Worm (Caenorhabditis elegans) whole organism, mixed stage, embryonic: ENCODE data around the gene F08D12.3.
A peak's percentile ranks its signal among the peaks of the same experiment; 100 is the strongest.

Experiments
- M03D4.4 ChIP-seq: sonication (generic microtip); optimal IDR thresholded peaks from 2 replicates; lab custom pipeline; 2017; ENCODE audit warnings: mild to moderate bottlenecking, missing genetic modification characterization, missing compliant biosample characterization
- bed-3 ChIP-seq: fragments of 200-800 bp; sonication (Bioruptor generic); optimal IDR thresholded peaks from 3 replicates; lab custom pipeline; 2018; ENCODE audit warnings: mild to moderate bottlenecking, missing genetic modification characterization, moderate library complexity, missing compliant biosample characterization
- ceh-39 ChIP-seq: fragments of 150-350 bp; optimal IDR thresholded peaks from 2 replicates; lab custom pipeline; 2014; ENCODE audit warnings: missing biosample characterization, missing genetic modification characterization
- ceh-43 ChIP-seq: fragments of 200-800 bp; sonication (Bioruptor generic); optimal IDR thresholded peaks from 2 replicates; lab custom pipeline; 2018; ENCODE audit warnings: mild to moderate bottlenecking, missing genetic modification characterization, moderate library complexity, missing compliant biosample characterization
- ceh-83 ChIP-seq: fragments of 200-800 bp; sonication (Bioruptor generic); optimal IDR thresholded peaks from 2 replicates; lab custom pipeline; 2018; ENCODE audit warnings: mild to moderate bottlenecking, missing genetic modification characterization, missing compliant biosample characterization
- ces-1 ChIP-seq: fragments of 150-350 bp; optimal IDR thresholded peaks from 2 replicates; lab custom pipeline; 2014; ENCODE audit warnings: missing biosample characterization, missing genetic modification reagents, missing genetic modification characterization
- drap-1 ChIP-seq: fragments of 200-800 bp; sonication (Bioruptor generic); optimal IDR thresholded peaks from 3 replicates; lab custom pipeline; 2018; ENCODE audit warnings: mild to moderate bottlenecking, missing genetic modification characterization, missing compliant biosample characterization
- elt-1 ChIP-seq: sonication (generic microtip); optimal IDR thresholded peaks from 2 replicates; lab custom pipeline; 2017; ENCODE audit warnings: missing genetic modification characterization, mild to moderate bottlenecking, missing compliant biosample characterization, antibody characterized with exemption, moderate library complexity, borderline replicate concordance; ENCODE audit not compliant: insufficient read depth
- elt-3 ChIP-seq: fragments of 150-350 bp; optimal IDR thresholded peaks from 2 replicates; lab custom pipeline; 2014; ENCODE audit warnings: missing biosample characterization, missing genetic modification characterization
- flh-1 ChIP-seq: fragments of 200-800 bp; sonication (Bioruptor generic); optimal IDR thresholded peaks from 2 replicates; lab custom pipeline; 2018; ENCODE audit warnings: mild to moderate bottlenecking, missing genetic modification characterization, moderate library complexity, missing compliant biosample characterization
- ham-2 ChIP-seq: fragments of 200-800 bp; sonication (Bioruptor generic); optimal IDR thresholded peaks from 2 replicates; lab custom pipeline; 2018; ENCODE audit warnings: mild to moderate bottlenecking, missing genetic modification characterization, missing compliant biosample characterization
- hlh-1 ChIP-seq: fragments of 150-350 bp; optimal IDR thresholded peaks from 2 replicates; lab custom pipeline; 2014; ENCODE audit warnings: missing biosample characterization, missing genetic modification reagents, missing genetic modification characterization
- lin-13 ChIP-seq: fragments of 150-350 bp; optimal IDR thresholded peaks from 2 replicates; lab custom pipeline; 2014; ENCODE audit warnings: missing biosample characterization, missing genetic modification characterization
- lin-32 ChIP-seq: fragments of 200-800 bp; sonication (Bioruptor generic); optimal IDR thresholded peaks from 2 replicates; lab custom pipeline; 2018; ENCODE audit warnings: mild to moderate bottlenecking, missing genetic modification characterization, missing compliant biosample characterization
- lsy-2 ChIP-seq: fragments of 150-350 bp; optimal IDR thresholded peaks from 2 replicates; lab custom pipeline; 2014; ENCODE audit warnings: missing biosample characterization, missing genetic modification characterization
- mab-5 ChIP-seq: fragments of 150-350 bp; optimal IDR thresholded peaks from 2 replicates; lab custom pipeline; 2014; ENCODE audit warnings: missing biosample characterization, missing genetic modification characterization
- mep-1 ChIP-seq: fragments of 150-350 bp; optimal IDR thresholded peaks from 2 replicates; lab custom pipeline; 2017; ENCODE audit warnings: missing biosample characterization, missing genetic modification reagents, missing genetic modification characterization, inconsistent platforms
- nhr-12 ChIP-seq: fragments of 150-350 bp; optimal IDR thresholded peaks from 2 replicates; lab custom pipeline; 2014; ENCODE audit warnings: missing biosample characterization, missing genetic modification characterization
- nhr-2 ChIP-seq: fragments of 150-350 bp; optimal IDR thresholded peaks from 2 replicates; lab custom pipeline; 2014; ENCODE audit warnings: missing biosample characterization, missing genetic modification characterization
- nhr-237 ChIP-seq: fragments of 150-350 bp; optimal IDR thresholded peaks from 2 replicates; lab custom pipeline; 2014; ENCODE audit warnings: missing biosample characterization, missing genetic modification characterization
- nhr-28 ChIP-seq: fragments of 150-350 bp; optimal IDR thresholded peaks from 2 replicates; lab custom pipeline; 2014; ENCODE audit warnings: missing biosample characterization, missing genetic modification characterization
- nhr-76 ChIP-seq: sonication (generic microtip); optimal IDR thresholded peaks from 2 replicates; lab custom pipeline; 2017; ENCODE audit warnings: missing biosample characterization, missing genetic modification characterization
- pha-4 ChIP-seq: fragments of 150-350 bp; optimal IDR thresholded peaks from 2 replicates; lab custom pipeline; 2018; ENCODE audit warnings: missing biosample characterization, missing genetic modification reagents, missing genetic modification characterization
- sem-2 ChIP-seq: fragments of 200-800 bp; sonication (Bioruptor generic); optimal IDR thresholded peaks from 2 replicates; lab custom pipeline; 2018; ENCODE audit warnings: mild to moderate bottlenecking, missing genetic modification characterization, missing compliant biosample characterization
- snpc-4 ChIP-seq: fragments of 150-350 bp; optimal IDR thresholded peaks from 2 replicates; lab custom pipeline; 2014; ENCODE audit warnings: missing biosample characterization, missing genetic modification characterization
- sptf-1 ChIP-seq: sonication (generic microtip); optimal IDR thresholded peaks from 2 replicates; lab custom pipeline; 2017; ENCODE audit warnings: mild to moderate bottlenecking, missing genetic modification characterization, moderate library complexity, missing compliant biosample characterization
- tbx-8 ChIP-seq: fragments of 200-800 bp; sonication (Bioruptor generic); optimal IDR thresholded peaks from 2 replicates; lab custom pipeline; 2018; ENCODE audit warnings: mild to moderate bottlenecking, missing genetic modification characterization, moderate library complexity, missing compliant biosample characterization
- unc-120 ChIP-seq: sonication (generic microtip); optimal IDR thresholded peaks from 2 replicates; lab custom pipeline; 2017; ENCODE audit warnings: missing genetic modification characterization, missing compliant biosample characterization; ENCODE audit not compliant: poor library complexity, severe bottlenecking
- unc-39 ChIP-seq: fragments of 150-350 bp; optimal IDR thresholded peaks from 2 replicates; lab custom pipeline; 2014; ENCODE audit warnings: missing biosample characterization, missing genetic modification characterization
- unc-62 ChIP-seq: fragments of 150-350 bp; optimal IDR thresholded peaks from 2 replicates; lab custom pipeline; 2014; ENCODE audit warnings: missing biosample characterization, missing genetic modification reagents, missing genetic modification characterization
- zip-8 ChIP-seq: fragments of 150-350 bp; optimal IDR thresholded peaks from 2 replicates; lab custom pipeline; 2014; ENCODE audit warnings: missing biosample characterization, missing genetic modification characterization

Gene F08D12.3

DNA sequence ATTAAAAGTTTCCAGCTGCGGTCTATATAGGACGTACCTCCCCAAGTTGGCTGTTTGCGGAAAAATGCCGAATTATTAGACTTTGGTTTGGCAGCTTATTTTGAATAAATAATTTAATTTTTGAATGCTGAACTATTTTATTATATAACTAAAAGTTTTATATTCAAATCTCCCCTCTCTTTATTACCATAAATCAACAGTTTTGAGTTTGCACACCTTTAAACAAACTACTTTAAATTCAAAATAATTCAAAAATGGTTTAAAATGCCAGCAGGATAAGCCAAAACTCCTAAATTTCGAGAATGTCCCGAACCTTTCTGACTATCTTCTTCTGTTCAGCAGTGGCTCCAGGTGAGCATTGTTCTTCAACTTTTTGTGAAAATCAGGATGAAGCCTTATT is at the start of gene F08D12.3:
Gene F08D12.3 (plus strand): TSS at position 301 of the 400 bp plus-strand sequence.
- TF ChIP-seq snpc-4 (tag; lab: Kevin White, UChicago) (no peak), unc-62 (no peak), lin-32 (GFP tag; lab: Kevin White, UChicago) (no peak), unc-39 (tag; lab: Kevin White, UChicago) (no peak), sptf-1 (tag; lab: Kevin White, UChicago) (no peak), unc-120 (tag; lab: Kevin White, UChicago) (no peak), zip-8 (tag; lab: Kevin White, UChicago) (no peak), ceh-83 (GFP tag; lab: Kevin White, UChicago) (no peak), nhr-2 (tag; lab: Kevin White, UChicago) (no peak), elt-3 (no peak), nhr-28 (tag; lab: Kevin White, UChicago) (no peak), pha-4 (tag; lab: Kevin White, UChicago) (no peak), flh-1 (GFP tag; lab: Kevin White, UChicago) (no peak), lin-13 (tag; lab: Kevin White, UChicago) (no peak), ceh-39 (tag; lab: Kevin White, UChicago) (no peak), ceh-43 (GFP tag; lab: Kevin White, UChicago) (no peak), ham-2 (GFP tag; lab: Kevin White, UChicago) (no peak), nhr-237 (no peak), elt-1 (tag; lab: Kevin White, UChicago) (no peak)

DNA sequence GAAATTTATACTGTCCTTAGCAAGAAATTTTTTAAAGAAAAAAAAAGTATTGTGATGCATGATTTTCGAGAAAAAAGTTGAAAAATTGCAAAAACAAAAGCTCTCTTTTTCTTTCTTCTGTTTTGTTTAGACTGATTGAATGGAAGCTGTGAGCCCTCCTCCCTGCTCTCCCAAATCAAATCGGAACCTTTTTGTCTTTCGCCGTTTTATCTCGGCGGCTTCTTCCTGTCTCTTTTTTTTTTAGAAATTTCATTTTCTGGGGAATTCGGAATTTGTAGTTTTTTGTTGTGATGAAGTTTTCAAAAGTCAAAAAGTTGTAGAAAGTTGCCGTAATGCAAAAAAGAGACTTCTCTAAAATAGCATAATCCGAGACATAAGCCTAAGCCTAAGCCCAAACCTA is 48.7 kb upstream of the F08D12.3 start:
- TF ChIP-seq unc-62, result no peak
- peak; percentile 28 for TF ChIP-seq ces-1 (GFP tag; lab: Kevin White, UChicago)

DNA sequence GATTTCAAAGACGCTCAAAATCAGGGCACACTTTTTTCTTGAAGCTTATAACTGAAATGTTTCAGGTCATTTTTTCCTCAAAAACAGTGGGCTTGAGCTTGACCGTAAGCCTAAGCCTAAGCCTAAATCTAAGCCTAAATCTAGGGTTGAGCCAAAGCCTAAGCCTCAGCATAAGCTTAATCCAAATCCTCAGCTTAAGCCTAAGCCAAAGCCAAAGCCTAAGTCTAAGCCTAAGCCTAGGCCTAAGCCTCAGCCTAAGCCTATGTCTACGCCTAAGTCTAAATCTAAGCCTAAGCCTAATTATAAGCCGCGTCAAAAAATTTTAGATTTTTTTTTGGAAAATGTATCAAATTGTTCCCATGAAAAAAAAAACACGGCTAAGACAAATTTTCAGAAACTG is 45.1 kb upstream of the F08D12.3 start:
- TF ChIP-seq nhr-237, result no peak
- no peak for TF ChIP-seq unc-120 (tag; lab: Kevin White, UChicago)
- no peak for TF ChIP-seq elt-3
- TF ChIP-seq unc-39 (tag; lab: Kevin White, UChicago), result no peak
- TF ChIP-seq nhr-76 (tag; lab: Kevin White, UChicago), result no peak

DNA sequence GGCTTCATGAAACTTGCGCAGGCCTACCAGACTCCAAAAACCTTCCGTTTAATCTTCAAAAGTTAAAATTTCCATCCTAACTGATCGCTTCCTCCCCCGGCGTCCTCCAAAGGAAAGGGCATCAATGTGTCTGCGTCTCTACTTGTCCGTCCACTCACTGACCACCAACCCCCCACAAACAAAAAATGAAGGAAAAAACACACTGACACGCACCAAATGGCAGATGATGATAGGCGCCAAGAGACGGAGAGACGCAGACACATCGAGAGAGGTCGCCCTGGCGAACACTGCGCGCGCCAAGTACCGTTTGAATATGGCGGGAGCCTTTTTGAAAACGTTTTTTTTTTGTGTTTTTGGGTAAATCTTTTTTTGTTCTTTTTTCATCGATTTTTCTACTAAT is 44.6 kb upstream of the F08D12.3 start:
- TF ChIP-seq mep-1 (peak; percentile 16), drap-1 (GFP tag; lab: Kevin White, UChicago) (no peak), ham-2 (GFP tag; lab: Kevin White, UChicago) (no peak), sptf-1 (tag; lab: Kevin White, UChicago) (peak; percentile 4)

DNA sequence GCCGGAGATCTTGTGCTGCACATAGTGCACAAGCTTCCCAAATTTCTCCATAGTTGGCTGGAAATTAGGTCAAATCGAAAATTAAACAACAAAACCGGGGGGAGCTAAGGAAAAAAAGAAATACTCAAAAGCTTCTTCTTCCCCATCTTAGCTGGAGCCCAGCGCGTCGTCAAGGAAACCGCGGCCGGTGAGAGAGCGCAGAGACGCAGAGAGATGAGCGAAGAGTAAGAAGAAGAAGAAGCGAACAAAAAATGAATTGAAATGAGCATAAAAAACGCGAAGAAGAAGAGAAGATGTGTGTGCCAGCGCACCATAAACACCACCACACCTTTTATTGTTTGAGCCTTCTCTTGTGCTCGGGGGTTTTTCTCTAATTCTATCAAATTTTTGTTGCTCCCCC is 44.2 kb upstream of the F08D12.3 start, which contains the start of gene wdr-31:
Gene wdr-31 (minus strand): TSS at position 101 of the 400 bp plus-strand sequence.
- no peak for TF ChIP-seq nhr-28 (tag; lab: Kevin White, UChicago)
- no peak for TF ChIP-seq M03D4.4 (tag; lab: Kevin White, UChicago)
- TF ChIP-seq bed-3 (GFP tag; lab: Kevin White, UChicago), result no peak
- TF ChIP-seq sptf-1 (tag; lab: Kevin White, UChicago), result no peak
- no peak for TF ChIP-seq unc-120 (tag; lab: Kevin White, UChicago)
- TF ChIP-seq ham-2 (GFP tag; lab: Kevin White, UChicago), result no peak
- TF ChIP-seq tbx-8 (GFP tag; lab: Kevin White, UChicago), result no peak

DNA sequence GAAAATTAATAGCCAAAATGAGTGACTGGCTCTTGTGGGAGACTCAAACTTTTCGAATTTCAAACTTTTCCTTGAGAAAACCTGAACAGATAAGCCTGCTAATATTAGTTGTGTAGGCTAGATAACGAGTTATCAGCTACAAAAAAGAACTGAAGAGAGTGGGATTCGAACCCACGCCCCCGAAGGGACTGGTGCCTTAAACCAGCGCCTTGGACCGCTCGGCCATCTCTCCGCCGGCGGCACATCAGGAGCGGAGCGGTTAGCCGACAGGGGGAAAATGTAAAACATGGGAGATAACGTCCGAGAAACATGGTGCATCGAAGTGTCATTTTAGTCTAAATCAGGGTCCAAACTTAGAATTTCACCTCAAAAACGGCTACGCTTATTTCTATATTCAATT is 43.7 kb upstream of the F08D12.3 start:
- no peak for TF ChIP-seq hlh-1 (tag; lab: Kevin White, UChicago)

DNA sequence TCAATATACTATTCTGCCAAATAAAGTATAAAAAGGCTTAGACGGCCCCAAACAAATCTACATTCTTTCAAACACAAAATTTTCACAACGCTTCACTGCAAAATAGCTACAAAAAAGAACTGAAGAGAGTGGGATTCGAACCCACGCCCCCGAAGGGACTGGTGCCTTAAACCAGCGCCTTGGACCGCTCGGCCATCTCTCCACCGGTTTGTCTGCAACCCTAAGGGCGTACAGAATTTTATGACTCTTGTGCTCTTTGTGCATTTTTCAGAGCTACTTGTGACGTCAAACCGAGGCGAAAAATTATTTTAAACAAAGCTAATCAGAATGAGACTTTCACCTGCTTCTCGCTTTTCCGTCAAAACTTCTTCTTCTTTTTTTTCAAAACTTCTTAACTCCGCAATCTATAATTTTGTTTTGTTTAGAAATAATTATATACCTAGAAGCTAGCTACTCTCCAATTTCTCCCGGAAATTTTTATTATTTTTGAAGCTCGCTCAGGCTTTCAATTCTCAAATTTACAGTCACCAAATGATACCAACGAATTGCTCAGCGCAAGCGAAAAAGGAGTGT is 43.1 kb upstream of the F08D12.3 start, which contains the start of gene T05A8.8:
Gene T05A8.8 (plus strand): TSS at position 523 of the 573 bp plus-strand sequence.
- TF ChIP-seq lsy-2 (tag; lab: Kevin White, UChicago) (no peak), unc-120 (tag; lab: Kevin White, UChicago) (no peak), unc-62 (no peak), nhr-12 (tag; lab: Kevin White, UChicago) (no peak), elt-1 (tag; lab: Kevin White, UChicago) (no peak), sem-2 (GFP tag; lab: Kevin White, UChicago) (no peak), pha-4 (tag; lab: Kevin White, UChicago) (no peak), nhr-76 (tag; lab: Kevin White, UChicago) (no peak), flh-1 (GFP tag; lab: Kevin White, UChicago) (no peak), nhr-2 (tag; lab: Kevin White, UChicago) (no peak), zip-8 (tag; lab: Kevin White, UChicago) (no peak), mab-5 (tag; lab: Kevin White, UChicago) (no peak)
